Fruit fly (Drosophila melanogaster): Measurements from ENCODE around the gene CG15814.
"Not testable (repeated sequence)": the region's sequence is repeated elsewhere in the genome, so short reads cannot be mapped to it uniquely, and the experiment has no call there.

DNA sequence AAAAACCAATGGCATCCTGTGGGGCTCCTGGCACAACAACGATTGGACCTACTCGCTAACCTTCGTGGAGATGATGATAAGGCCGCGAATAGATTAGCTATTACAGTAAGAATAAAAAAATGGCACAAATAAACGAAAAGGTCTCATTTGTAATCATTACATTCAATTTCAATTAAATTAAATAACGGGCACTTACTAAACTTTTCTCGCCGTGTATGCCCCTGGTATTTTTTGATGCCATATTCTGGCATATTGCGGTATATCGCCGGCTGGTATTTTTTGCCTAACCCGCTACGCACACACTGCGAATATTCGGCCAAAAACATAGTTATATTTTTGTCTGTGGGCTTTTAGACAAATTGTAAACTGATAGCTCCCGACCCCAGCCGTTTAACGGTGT is 39.1 kb upstream of the CG15814 start, which contains the start of gene Gss1:
- TF ChIP-seq CG17806 (tag; optimal IDR thresholded peaks at IDR 0.05); CG10348 (GFP tag; IDR thresholded peaks at IDR 0.05); CG15710 (tag; optimal IDR thresholded peaks at IDR 0.05); Pif1B (GFP tag; optimal IDR thresholded peaks at IDR 0.05); CG12605 (GFP tag; IDR thresholded peaks at IDR 0.05): not testable (repeated sequence)
